Fruit fly (Drosophila melanogaster) whole organism, pupa: ENCODE data around the gene Srr.

ENCODE experiments used
- CG10348 ChIP-seq: fragments of 200-800 bp; sonication (Bioruptor generic); IDR thresholded peaks from 2 replicates; pipeline ENCODE4 v1.3.6; 2022; ENCODE audit warnings: missing biosample characterization, missing genetic modification characterization
- CG12605 ChIP-seq: fragments of 200-800 bp; sonication (Bioruptor generic); IDR thresholded peaks from 2 replicates; pipeline ENCODE4 v1.3.6; 2022; ENCODE audit warnings: missing biosample characterization, missing genetic modification characterization
- CG13204 ChIP-seq: fragments of 200-800 bp; sonication (Bioruptor generic); optimal IDR thresholded peaks from 2 replicates; lab custom pipeline; 2018; ENCODE audit warnings: missing biosample characterization, mild to moderate bottlenecking, missing genetic modification characterization, moderate library complexity
- CG14655 ChIP-seq: fragments of 200-800 bp; sonication (Bioruptor generic); optimal IDR thresholded peaks from 3 replicates; lab custom pipeline; 2017; ENCODE audit warnings: mild to moderate bottlenecking, missing biosample characterization, missing genetic modification reagents, missing genetic modification characterization
- CG15710 ChIP-seq: fragments of 200-800 bp; sonication (Bioruptor generic); optimal IDR thresholded peaks from 2 replicates; lab custom pipeline; 2018; ENCODE audit warnings: missing biosample characterization, mild to moderate bottlenecking, missing genetic modification characterization, moderate library complexity
- CG17806 ChIP-seq: fragments of 200-800 bp; sonication (Bioruptor generic); optimal IDR thresholded peaks from 2 replicates; lab custom pipeline; 2018; ENCODE audit warnings: missing biosample characterization, mild to moderate bottlenecking, missing genetic modification characterization, moderate library complexity
- CG32121 ChIP-seq: fragments of 200-800 bp; sonication (Bioruptor generic); IDR thresholded peaks from 2 replicates; pipeline ENCODE4 v1.3.6; 2022; ENCODE audit warnings: missing biosample characterization, missing genetic modification characterization
- CG34367 ChIP-seq: fragments of 200-800 bp; sonication (Bioruptor generic); optimal IDR thresholded peaks from 2 replicates; lab custom pipeline; 2018; ENCODE audit warnings: missing biosample characterization, mild to moderate bottlenecking, missing genetic modification characterization
- CG4496 ChIP-seq: fragments of 200-800 bp; sonication (Bioruptor generic); IDR thresholded peaks from 3 replicates; pipeline ENCODE4 v1.3.6; 2022; ENCODE audit warnings: missing biosample characterization, missing genetic modification characterization
- CG8159 ChIP-seq: fragments of 200-800 bp; sonication (Bioruptor generic); optimal IDR thresholded peaks from 3 replicates; lab custom pipeline; 2018; ENCODE audit warnings: missing biosample characterization, mild to moderate bottlenecking, missing genetic modification characterization, moderate library complexity
- CG8301 ChIP-seq: fragments of 200-800 bp; sonication (Bioruptor generic); optimal IDR thresholded peaks from 2 replicates; lab custom pipeline; 2018; ENCODE audit warnings: missing biosample characterization, mild to moderate bottlenecking, missing genetic modification characterization
- CG9948 ChIP-seq: fragments of 200-800 bp; sonication (Bioruptor generic); optimal IDR thresholded peaks from 2 replicates; lab custom pipeline; 2018; ENCODE audit warnings: missing biosample characterization, mild to moderate bottlenecking, missing genetic modification characterization, moderate library complexity
- D1 ChIP-seq: fragments of 200-800 bp; sonication (Bioruptor generic); optimal IDR thresholded peaks from 2 replicates; lab custom pipeline; 2018; ENCODE audit warnings: missing biosample characterization, mild to moderate bottlenecking, missing genetic modification characterization, moderate library complexity
- EcR ChIP-seq: fragments of 200-800 bp; sonication (Bioruptor generic); optimal IDR thresholded peaks from 3 replicates; lab custom pipeline; 2019; ENCODE audit warnings: missing biosample characterization, missing genetic modification characterization, mild to moderate bottlenecking, moderate library complexity, missing genetic modification reagents
- Ets98B ChIP-seq: fragments of 200-800 bp; sonication (Bioruptor generic); IDR thresholded peaks from 2 replicates; pipeline ENCODE4 v1.3.6; 2022; ENCODE audit warnings: missing biosample characterization, missing genetic modification characterization
- Pif1A ChIP-seq: fragments of 200-800 bp; sonication (Bioruptor generic); optimal IDR thresholded peaks from 3 replicates; lab custom pipeline; 2016; ENCODE audit warnings: missing biosample characterization, missing genetic modification characterization
- Pif1B ChIP-seq: fragments of 200-800 bp; sonication (Bioruptor generic); optimal IDR thresholded peaks from 3 replicates; lab custom pipeline; 2016; ENCODE audit warnings: missing biosample characterization, missing genetic modification characterization
- Snoo ChIP-seq: fragments of 200-800 bp; sonication (Bioruptor generic); optimal IDR thresholded peaks from 3 replicates; lab custom pipeline; 2017; ENCODE audit warnings: missing biosample characterization, mild to moderate bottlenecking, missing genetic modification characterization, inconsistent platforms
- fd96Ca ChIP-seq: fragments of 200-800 bp; sonication (Bioruptor generic); IDR thresholded peaks from 3 replicates; pipeline ENCODE4 v1.3.6; 2022; ENCODE audit warnings: missing biosample characterization, missing genetic modification characterization
- gl ChIP-seq: fragments of 200-800 bp; sonication (Bioruptor generic); optimal IDR thresholded peaks from 2 replicates; lab custom pipeline; 2018; ENCODE audit warnings: missing biosample characterization, mild to moderate bottlenecking, missing genetic modification characterization
- rn ChIP-seq: fragments of 200-800 bp; sonication (Bioruptor generic); IDR thresholded peaks from 2 replicates; pipeline ENCODE4 v1.3.6; 2022; ENCODE audit warnings: missing biosample characterization, missing genetic modification characterization

Srr gene

dm6 chr3R:9334592-9335518 lies 30.3 kb upstream of the Srr start, which contains the start of the genes Aduk and pasi2:
TSS of gene Aduk (minus strand) at chr3R:9334714.
TSS of gene pasi2 (plus strand) at chr3R:9335170.
- no peak for TF ChIP-seq CG13204 (GFP tag; lab: Kevin White, UChicago)
- no peak for TF ChIP-seq D1 (tag; lab: Kevin White, UChicago)
- no peak for TF ChIP-seq EcR (GFP tag; lab: Kevin White, UChicago)
- no peak for TF ChIP-seq CG8301 (tag; lab: Kevin White, UChicago)
- no peak for TF ChIP-seq CG8159 (tag; lab: Kevin White, UChicago)
- no peak for TF ChIP-seq gl (tag; lab: Kevin White, UChicago)
- TF ChIP-seq Snoo (tag; lab: Kevin White, UChicago), result no peak
- no peak for TF ChIP-seq CG10348 (GFP tag; lab: Robert Waterston, UW)
- no peak for TF ChIP-seq CG4496 (GFP tag; lab: Robert Waterston, UW)
- no peak for TF ChIP-seq rn (GFP tag; lab: Robert Waterston, UW)
- no peak for TF ChIP-seq CG15710 (tag; lab: Kevin White, UChicago)
- TF ChIP-seq CG14655 (GFP tag; lab: Kevin White, UChicago), result no peak
- no peak for TF ChIP-seq CG34367
- TF ChIP-seq Pif1B (GFP tag; lab: Kevin White, UChicago), result no peak
- TF ChIP-seq Pif1A (GFP tag; lab: Kevin White, UChicago), result no peak

dm6 chr3R:9337402-9338254 lies 27.6 kb upstream of the Srr start:
- TF ChIP-seq EcR (GFP tag; lab: Kevin White, UChicago) (peak; percentile 66), CG32121 (GFP tag; lab: Robert Waterston, UW) (no peak)

dm6 chr3R:9338771-9339170 lies 26.4 kb upstream of the Srr start:
- TF ChIP-seq gl (tag; lab: Kevin White, UChicago) (no peak), CG17806 (tag; lab: Kevin White, UChicago) (no peak), EcR (GFP tag; lab: Kevin White, UChicago) (peak; percentile 95)

DNA sequence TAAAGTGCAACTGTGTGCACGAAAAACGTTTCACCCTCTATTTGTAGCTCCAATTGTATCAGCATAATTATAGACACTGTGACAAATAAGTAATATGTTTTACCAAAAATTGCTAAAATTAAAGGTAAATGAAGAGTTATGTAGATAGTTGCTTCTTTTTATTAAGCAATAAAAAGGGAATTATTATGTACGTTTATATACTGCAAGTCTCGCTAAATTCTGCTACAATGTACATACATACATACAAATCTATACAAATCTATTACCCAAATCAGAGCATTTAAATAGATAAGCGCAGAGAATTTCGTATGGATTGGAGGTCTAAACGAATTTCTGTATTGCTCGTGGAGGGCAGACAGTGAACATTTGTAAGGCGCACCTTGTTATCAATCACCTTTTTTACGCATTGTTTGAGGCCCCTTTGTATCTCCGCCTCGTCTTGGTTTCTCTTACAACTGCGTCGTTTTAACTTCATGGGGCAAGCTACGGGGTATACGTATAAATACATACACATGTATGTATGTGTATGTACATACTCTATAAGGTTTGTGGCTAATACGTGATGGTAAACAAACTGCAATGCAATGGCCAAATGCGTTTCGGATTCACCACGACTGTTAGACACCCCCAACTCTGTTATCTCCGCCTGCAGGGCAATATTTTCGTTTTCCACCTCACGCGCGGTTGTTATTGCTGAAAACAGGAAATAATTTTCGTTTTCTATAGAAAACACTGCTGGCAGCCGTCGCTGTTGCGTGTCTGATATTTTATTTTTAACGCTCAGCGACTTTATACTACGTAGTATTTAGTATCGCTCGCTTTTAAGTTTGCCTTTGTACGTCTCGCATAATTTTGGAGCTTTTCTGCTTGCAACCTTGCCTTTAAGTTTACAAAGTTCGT lies 25.8 kb upstream of the Srr start:
- peak; percentile 36; the same call in 1 of the 2 replicates for TF ChIP-seq CG12605 (GFP tag; lab: Robert Waterston, UW)
- peak; percentile 47 for TF ChIP-seq EcR (GFP tag; lab: Kevin White, UChicago)
- TF ChIP-seq Pif1A (GFP tag; lab: Kevin White, UChicago), result peak; percentile 70
- TF ChIP-seq fd96Ca (GFP tag; lab: Robert Waterston, UW), result no peak; the same call in 2 of the 3 replicates
- TF ChIP-seq CG32121 (GFP tag; lab: Robert Waterston, UW), result peak; percentile 66
- no peak for TF ChIP-seq CG13204 (GFP tag; lab: Kevin White, UChicago)
- 0 out of 2 replicates have a peak, but pooled peaks have one; percentile 5 for TF ChIP-seq rn (GFP tag; lab: Robert Waterston, UW)
- no peak for TF ChIP-seq CG10348 (GFP tag; lab: Robert Waterston, UW)
- peak; percentile 85 for TF ChIP-seq CG14655 (GFP tag; lab: Kevin White, UChicago)
- peak; percentile 50 for TF ChIP-seq Snoo (tag; lab: Kevin White, UChicago)
- peak; percentile 80 for TF ChIP-seq CG8159 (tag; lab: Kevin White, UChicago)
- peak; percentile 13 for TF ChIP-seq gl (tag; lab: Kevin White, UChicago)
- TF ChIP-seq Ets98B, result peak; percentile 38; the same call in 1 of the 2 replicates
- TF ChIP-seq CG9948 (tag; lab: Kevin White, UChicago), result peak; percentile 86
- TF ChIP-seq CG15710 (tag; lab: Kevin White, UChicago), result peak; percentile 72
- peak; percentile 67 for TF ChIP-seq D1 (tag; lab: Kevin White, UChicago)
- TF ChIP-seq CG17806 (tag; lab: Kevin White, UChicago), result peak; percentile 81
- peak; percentile 85 for TF ChIP-seq CG8301 (tag; lab: Kevin White, UChicago)
- TF ChIP-seq CG34367, result peak; percentile 79
- TF ChIP-seq CG4496 (GFP tag; lab: Robert Waterston, UW), result peak; percentile 57; the same call in 1 of the 3 replicates
- TF ChIP-seq Pif1B (GFP tag; lab: Kevin White, UChicago), result peak; percentile 44

DNA sequence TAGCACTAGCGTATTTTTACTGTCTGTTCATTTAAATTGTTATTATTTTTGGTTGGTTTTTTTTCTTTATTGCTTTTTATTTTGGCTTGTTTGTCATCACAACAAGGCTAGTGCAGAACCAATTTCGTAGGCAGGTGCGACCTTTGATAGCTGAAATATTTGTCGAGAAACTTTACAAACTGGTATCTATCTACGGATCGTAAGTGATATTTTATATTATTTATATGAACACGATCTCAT lies 25.2 kb upstream of the Srr start, which contains the start of gene drn:
TSS of gene drn (plus strand) at position 141 of the 240 bp plus-strand sequence.
- no peak for TF ChIP-seq CG34367
- no peak for TF ChIP-seq Pif1A (GFP tag; lab: Kevin White, UChicago)
- no peak for TF ChIP-seq CG15710 (tag; lab: Kevin White, UChicago)
- no peak for TF ChIP-seq Snoo (tag; lab: Kevin White, UChicago)
- no peak for TF ChIP-seq fd96Ca (GFP tag; lab: Robert Waterston, UW)
- no peak for TF ChIP-seq CG8159 (tag; lab: Kevin White, UChicago)
- no peak for TF ChIP-seq Ets98B
- no peak for TF ChIP-seq gl (tag; lab: Kevin White, UChicago)
- TF ChIP-seq CG17806 (tag; lab: Kevin White, UChicago), result no peak
- no peak for TF ChIP-seq CG32121 (GFP tag; lab: Robert Waterston, UW)
- TF ChIP-seq CG9948 (tag; lab: Kevin White, UChicago), result no peak
- TF ChIP-seq CG14655 (GFP tag; lab: Kevin White, UChicago), result no peak
- no peak for TF ChIP-seq Pif1B (GFP tag; lab: Kevin White, UChicago)
- no peak for TF ChIP-seq CG4496 (GFP tag; lab: Robert Waterston, UW)
